Fruit fly (Drosophila melanogaster) whole organism, embryonic: ENCODE results near the gene loqs.

Experiments
- Adf1 ChIP-seq: fragments of 200-800 bp; sonication (Bioruptor generic); IDR thresholded peaks from 2 replicates; pipeline ENCODE4 v1.3.6; 2022; ENCODE audit warnings: missing biosample characterization, missing genetic modification characterization
- Bdp1 ChIP-seq: fragments of 200-800 bp; sonication (Bioruptor generic); optimal IDR thresholded peaks from 3 replicates; lab custom pipeline; 2016; ENCODE audit warnings: missing biosample characterization, missing genetic modification characterization
- BtbVII ChIP-seq: fragments of 200-800 bp; sonication (Bioruptor generic); optimal IDR thresholded peaks from 3 replicates; lab custom pipeline; 2017; ENCODE audit warnings: missing biosample characterization, mild to moderate bottlenecking, missing genetic modification characterization
- CG10267 ChIP-seq: fragments of 200-800 bp; sonication (Bioruptor generic); optimal IDR thresholded peaks from 2 replicates; lab custom pipeline; 2018; ENCODE audit warnings: missing biosample characterization, mild to moderate bottlenecking, missing genetic modification characterization, moderate library complexity
- CG11247 ChIP-seq: fragments of 200-800 bp; sonication (Bioruptor generic); IDR thresholded peaks from 2 replicates; pipeline ENCODE4 v1.3.6; 2022; ENCODE audit warnings: missing biosample characterization, missing genetic modification characterization
- CG12942 ChIP-seq: fragments of 200-800 bp; sonication (Bioruptor generic); optimal IDR thresholded peaks from 3 replicates; lab custom pipeline; 2016; ENCODE audit warnings: missing biosample characterization, missing genetic modification characterization
- CG17186 ChIP-seq: fragments of 200-800 bp; sonication (Bioruptor generic); optimal IDR thresholded peaks from 3 replicates; lab custom pipeline; 2017; ENCODE audit warnings: missing biosample characterization, missing genetic modification reagents, missing genetic modification characterization
- CG17361 ChIP-seq: fragments of 200-800 bp; sonication (Bioruptor generic); IDR thresholded peaks from 3 replicates; pipeline ENCODE4 v1.3.6; 2022; ENCODE audit warnings: missing biosample characterization, missing genetic modification characterization
- CG17802 ChIP-seq: fragments of 200-800 bp; sonication (Bioruptor generic); optimal IDR thresholded peaks from 2 replicates; lab custom pipeline; 2018; ENCODE audit warnings: missing biosample characterization, mild to moderate bottlenecking, missing genetic modification characterization, moderate library complexity
- CG2712 ChIP-seq: fragments of 200-800 bp; optimal IDR thresholded peaks from 3 replicates; lab custom pipeline; 2019; ENCODE audit warnings: missing biosample characterization, mild to moderate bottlenecking, missing genetic modification characterization, moderate library complexity
- CG31365 ChIP-seq: fragments of 200-800 bp; sonication (Bioruptor generic); optimal IDR thresholded peaks from 2 replicates; lab custom pipeline; 2018; ENCODE audit warnings: missing biosample characterization, mild to moderate bottlenecking, missing genetic modification characterization
- CG31388 ChIP-seq: fragments of 200-800 bp; sonication (Bioruptor generic); optimal IDR thresholded peaks from 2 replicates; lab custom pipeline; 2016; ENCODE audit warnings: missing biosample characterization, missing genetic modification characterization
- CG3163 ChIP-seq: fragments of 200-800 bp; sonication (Bioruptor generic); optimal IDR thresholded peaks from 3 replicates; lab custom pipeline; 2016; ENCODE audit warnings: missing biosample characterization, missing genetic modification characterization
- CG33557 ChIP-seq: fragments of 200-800 bp; sonication (Bioruptor generic); optimal IDR thresholded peaks from 2 replicates; lab custom pipeline; 2019; ENCODE audit warnings: missing biosample characterization, mild to moderate bottlenecking, missing genetic modification characterization, moderate library complexity
- CG3838 ChIP-seq: fragments of 200-800 bp; sonication (Bioruptor generic); optimal IDR thresholded peaks from 3 replicates; lab custom pipeline; 2016; ENCODE audit warnings: missing biosample characterization, missing genetic modification characterization
- CG6854 ChIP-seq: fragments of 200-800 bp; sonication (Bioruptor generic); optimal IDR thresholded peaks from 3 replicates; lab custom pipeline; 2017; ENCODE audit warnings: missing biosample characterization, mild to moderate bottlenecking, missing genetic modification characterization
- CG7745 ChIP-seq: fragments of 200-800 bp; sonication (Bioruptor generic); optimal IDR thresholded peaks from 2 replicates; lab custom pipeline; 2018; ENCODE audit warnings: missing biosample characterization, mild to moderate bottlenecking, missing genetic modification characterization, moderate library complexity
- CG9609 ChIP-seq: fragments of 200-800 bp; sonication (Bioruptor generic); optimal IDR thresholded peaks from 3 replicates; lab custom pipeline; 2016; ENCODE audit warnings: missing biosample characterization, missing genetic modification characterization
- CG9797 ChIP-seq: fragments of 200-800 bp; sonication (Bioruptor generic); optimal IDR thresholded peaks from 3 replicates; lab custom pipeline; 2018; ENCODE audit warnings: missing biosample characterization, mild to moderate bottlenecking, missing genetic modification characterization
- CG9817 ChIP-seq: fragments of 200-800 bp; sonication (Bioruptor generic); optimal IDR thresholded peaks from 2 replicates; lab custom pipeline; 2018; ENCODE audit warnings: missing biosample characterization, mild to moderate bottlenecking, missing genetic modification characterization, moderate library complexity
- CG9876 ChIP-seq: fragments of 200-800 bp; sonication (Bioruptor generic); optimal IDR thresholded peaks from 2 replicates; lab custom pipeline; 2016; ENCODE audit warnings: missing biosample characterization, missing genetic modification characterization
- CHES-1-like ChIP-seq: fragments of 200-800 bp; sonication (Bioruptor generic); optimal IDR thresholded peaks from 2 replicates; lab custom pipeline; 2016; ENCODE audit warnings: missing biosample characterization, missing genetic modification characterization
- D19A ChIP-seq: fragments of 200-800 bp; optimal IDR thresholded peaks from 3 replicates; lab custom pipeline; 2019; ENCODE audit warnings: missing biosample characterization, mild to moderate bottlenecking, missing genetic modification characterization, moderate library complexity
- Doc2 ChIP-seq: fragments of 200-800 bp; sonication (Bioruptor generic); IDR thresholded peaks from 2 replicates; pipeline ENCODE4 v1.3.6; 2022; ENCODE audit warnings: missing biosample characterization, missing genetic modification characterization
- Drgx ChIP-seq: fragments of 200-800 bp; sonication (Bioruptor generic); IDR thresholded peaks from 2 replicates; pipeline ENCODE4 v1.3.6; 2022; ENCODE audit warnings: missing biosample characterization, missing genetic modification characterization
- Elba2 ChIP-seq: fragments of 200-800 bp; sonication (Bioruptor generic); optimal IDR thresholded peaks from 3 replicates; lab custom pipeline; 2016; ENCODE audit warnings: missing biosample characterization, missing genetic modification characterization
- HmgD ChIP-seq: fragments of 200-800 bp; sonication (Bioruptor generic); optimal IDR thresholded peaks from 3 replicates; lab custom pipeline; 2016; ENCODE audit warnings: missing biosample characterization, missing genetic modification characterization
- Hr3 ChIP-seq: fragments of 200-800 bp; sonication (Bioruptor generic); optimal IDR thresholded peaks from 3 replicates; lab custom pipeline; 2016; ENCODE audit warnings: missing biosample characterization, missing genetic modification characterization
- Hr39 ChIP-seq: fragments of >200 bp; optimal IDR thresholded peaks from 2 replicates; lab custom pipeline; 2017
- Hr51 ChIP-seq, 2 experiments: fragments of 200-800 bp; sonication (Bioruptor generic); optimal IDR thresholded peaks; 2 replicates in 1 of 2; 3 replicates in 1 of 2; lab custom pipeline; 2016 to 2018; ENCODE audit warnings: missing biosample characterization in 2 of 2, missing genetic modification characterization in 2 of 2, mild to moderate bottlenecking in 1 of 2, moderate library complexity in 1 of 2
- Nf-YB ChIP-seq: fragments of 200-800 bp; sonication (Bioruptor generic); optimal IDR thresholded peaks from 3 replicates; lab custom pipeline; 2019; ENCODE audit warnings: missing biosample characterization, mild to moderate bottlenecking, missing genetic modification characterization, moderate library complexity
- Spps ChIP-seq: fragments of 200-800 bp; sonication (Bioruptor generic); optimal IDR thresholded peaks from 2 replicates; lab custom pipeline; 2018; ENCODE audit warnings: missing biosample characterization, mild to moderate bottlenecking, missing genetic modification characterization
- al ChIP-seq: fragments of 200-800 bp; sonication (Bioruptor generic); IDR thresholded peaks from 2 replicates; pipeline ENCODE4 v1.3.6; 2022; ENCODE audit warnings: missing biosample characterization, missing genetic modification characterization
- ara ChIP-seq: fragments of 200-800 bp; sonication (Bioruptor generic); IDR thresholded peaks from 2 replicates; pipeline ENCODE4 v1.3.6; 2022; ENCODE audit warnings: missing biosample characterization, missing genetic modification characterization
- br ChIP-seq: fragments of >200 bp; optimal IDR thresholded peaks from 2 replicates; lab custom pipeline; 2017
- btn ChIP-seq: fragments of 200-800 bp; sonication (Bioruptor generic); optimal IDR thresholded peaks from 2 replicates; lab custom pipeline; 2016; ENCODE audit warnings: missing biosample characterization, missing genetic modification characterization
- da ChIP-seq: fragments of 200-800 bp; sonication (Bioruptor generic); optimal IDR thresholded peaks from 2 replicates; lab custom pipeline; 2016; ENCODE audit warnings: missing biosample characterization, missing genetic modification characterization
- danr ChIP-seq: fragments of 200-800 bp; sonication (Bioruptor generic); IDR thresholded peaks from 2 replicates; pipeline ENCODE4 v1.3.6; 2022; ENCODE audit warnings: missing biosample characterization, missing genetic modification characterization
- dm ChIP-seq: fragments of 200-800 bp; sonication (Bioruptor generic); optimal IDR thresholded peaks from 3 replicates; lab custom pipeline; 2016; ENCODE audit warnings: missing biosample characterization, missing genetic modification characterization
- fd64A ChIP-seq: fragments of 200-800 bp; sonication (Bioruptor generic); optimal IDR thresholded peaks from 3 replicates; lab custom pipeline; 2018; ENCODE audit warnings: missing biosample characterization, mild to moderate bottlenecking, missing genetic modification characterization
- gcm2 ChIP-seq: fragments of 200-800 bp; sonication (Bioruptor generic); optimal IDR thresholded peaks from 2 replicates; lab custom pipeline; 2016; ENCODE audit warnings: missing biosample characterization, missing genetic modification characterization
- gem ChIP-seq: fragments of 200-800 bp; sonication (Bioruptor generic); optimal IDR thresholded peaks from 2 replicates; lab custom pipeline; 2019; ENCODE audit warnings: missing biosample characterization, mild to moderate bottlenecking, missing genetic modification characterization, moderate library complexity
- ind ChIP-seq: fragments of 200-800 bp; sonication (Bioruptor generic); optimal IDR thresholded peaks from 3 replicates; lab custom pipeline; 2016; ENCODE audit warnings: missing biosample characterization, missing genetic modification characterization
- kah ChIP-seq: fragments of 200-800 bp; sonication (Bioruptor generic); optimal IDR thresholded peaks from 2 replicates; lab custom pipeline; 2018; ENCODE audit warnings: missing biosample characterization, mild to moderate bottlenecking, missing genetic modification characterization
- klu ChIP-seq: fragments of 200-800 bp; sonication (Bioruptor generic); IDR thresholded peaks from 2 replicates; pipeline ENCODE4 v1.3.6; 2022; ENCODE audit warnings: missing biosample characterization, missing genetic modification characterization
- oc ChIP-seq: fragments of 200-800 bp; sonication (Bioruptor generic); optimal IDR thresholded peaks from 2 replicates; lab custom pipeline; 2018; ENCODE audit warnings: missing biosample characterization, mild to moderate bottlenecking, missing genetic modification characterization, moderate library complexity
- pan ChIP-seq, 4 experiments: fragments of >200 bp in 3 of 4; fragments of 200-800 bp in 1 of 4; sonication (Bioruptor generic) in 1 of 4; optimal IDR thresholded peaks in 3 of 4; IDR thresholded peaks in 1 of 4; 2 replicates each; pipeline versions ENCODE4 v1.3.6 to Lab custom; 2017 to 2022; ENCODE audit warnings: missing biosample characterization in 2 of 4, missing genetic modification characterization in 2 of 4, mixed read lengths in 1 of 4
- row ChIP-seq: fragments of 200-800 bp; sonication (Bioruptor generic); IDR thresholded peaks from 3 replicates; pipeline ENCODE4 v1.3.6; 2022; ENCODE audit warnings: missing biosample characterization, missing genetic modification characterization
- sd ChIP-seq: fragments of 200-800 bp; sonication (Bioruptor generic); optimal IDR thresholded peaks from 3 replicates; lab custom pipeline; 2018; ENCODE audit warnings: missing biosample characterization, mild to moderate bottlenecking, missing genetic modification characterization, moderate library complexity
- seq ChIP-seq: fragments of 200-800 bp; sonication (Bioruptor generic); IDR thresholded peaks from 2 replicates; pipeline ENCODE4 v1.3.6; 2022; ENCODE audit warnings: missing biosample characterization, missing genetic modification characterization
- sim ChIP-seq: fragments of 200-800 bp; sonication (Bioruptor generic); IDR thresholded peaks from 2 replicates; pipeline ENCODE4 v1.3.6; 2022; ENCODE audit warnings: missing biosample characterization, missing genetic modification characterization
- unpg ChIP-seq: fragments of 200-800 bp; sonication (Bioruptor generic); optimal IDR thresholded peaks from 3 replicates; lab custom pipeline; 2018; ENCODE audit warnings: missing biosample characterization, mild to moderate bottlenecking, missing genetic modification characterization, moderate library complexity

loqs gene

dm6 chr2L:13398614-13399161 lies 16.2 kb downstream of the loqs start, which contains the start of the genes CG10859 and CG7110 (continued):
- no peak for TF ChIP-seq pan (optimal IDR thresholded peaks at IDR 0.05; lab: Kevin White, UChicago)
- TF ChIP-seq pan (GFP tag; optimal IDR thresholded peaks at IDR 0.05 in 1 of 2, IDR thresholded peaks at IDR 0.05 in 1 of 2): peak in 1 of 2 experiments; percentile 10
- TF ChIP-seq gem (tag; lab: Kevin White, UChicago): peak; percentile 25
- TF ChIP-seq unpg: peak; percentile 59
- peak; percentile 66 for TF ChIP-seq Elba2 (GFP tag; lab: Kevin White, UChicago)
- TF ChIP-seq CG9797: peak; percentile 77
- TF ChIP-seq CG31365 (tag; lab: Kevin White, UChicago): no peak
- TF ChIP-seq da: no peak
- no peak for TF ChIP-seq CG3838 (GFP tag; lab: Kevin White, UChicago)
- peak; percentile 38; the same call in 2 of the 3 replicates for TF ChIP-seq CG17361 (GFP tag; lab: Robert Waterston, UW)
- TF ChIP-seq ind (GFP tag; lab: Kevin White, UChicago): no peak
- no peak for TF ChIP-seq Doc2 (GFP tag; lab: Robert Waterston, UW)
- TF ChIP-seq CG31388 (GFP tag; lab: Kevin White, UChicago): no peak
- TF ChIP-seq CG3163: no peak
- no peak for TF ChIP-seq sd (tag; lab: Kevin White, UChicago)
- peak; percentile 32 for TF ChIP-seq CG33557
- TF ChIP-seq al (GFP tag; lab: Robert Waterston, UW): no peak
- no peak for TF ChIP-seq CG7745
- no peak for TF ChIP-seq CG11247 (GFP tag; lab: Robert Waterston, UW)
- no peak for TF ChIP-seq HmgD (GFP tag; lab: Kevin White, UChicago)
- no peak for TF ChIP-seq ara (GFP tag; lab: Robert Waterston, UW)
- no peak for TF ChIP-seq CG17802 (tag; lab: Kevin White, UChicago)
- TF ChIP-seq kah (GFP tag; lab: Kevin White, UChicago): peak; percentile 89
- TF ChIP-seq CG6854 (GFP tag; lab: Kevin White, UChicago): no peak
- TF ChIP-seq CG10267 (tag; lab: Kevin White, UChicago): peak; percentile 60
- TF ChIP-seq CG12942: no peak
- peak; percentile 31 for TF ChIP-seq BtbVII (GFP tag; lab: Kevin White, UChicago)
- TF ChIP-seq Hr39: no peak
- TF ChIP-seq btn (GFP tag; lab: Kevin White, UChicago): no peak
- TF ChIP-seq CG9609 (GFP tag; lab: Kevin White, UChicago): no peak
- no peak for TF ChIP-seq CG9876 (GFP tag; lab: Kevin White, UChicago)
- no peak for TF ChIP-seq sim (GFP tag; lab: Robert Waterston, UW)
- no peak for TF ChIP-seq oc (tag; lab: Kevin White, UChicago)
- TF ChIP-seq CHES-1-like (GFP tag; lab: Kevin White, UChicago): no peak
- no peak for TF ChIP-seq Adf1 (GFP tag; lab: Robert Waterston, UW)
- TF ChIP-seq CG17186: peak; percentile 99
- no peak for TF ChIP-seq Hr3
- peak; percentile 24 for TF ChIP-seq CG9817
- TF ChIP-seq dm (GFP tag; lab: Kevin White, UChicago): peak; percentile 60
- TF ChIP-seq row (GFP tag; lab: Robert Waterston, UW): 0 out of 3 replicates have a peak, but pooled peaks have one; percentile 16
- TF ChIP-seq Bdp1 (GFP tag; lab: Kevin White, UChicago): no peak
- peak; percentile 10 for TF ChIP-seq Nf-YB
- peak; percentile 52 for TF ChIP-seq CG2712 (tag; lab: Kevin White, UChicago)
- TF ChIP-seq br (lab: Kevin White, UChicago): no peak
- no peak for TF ChIP-seq gcm2 (GFP tag; lab: Kevin White, UChicago)
- no peak for TF ChIP-seq Drgx
- TF ChIP-seq Hr51 (GFP tag; optimal IDR thresholded peaks at IDR 0.05; lab: Kevin White, UChicago): peak in 1 of 2 experiments; percentile 46
- TF ChIP-seq fd64A (GFP tag; lab: Kevin White, UChicago): no peak
- TF ChIP-seq D19A (tag; lab: Kevin White, UChicago): no peak
- no peak for TF ChIP-seq klu (GFP tag; lab: Robert Waterston, UW)
- no peak for TF ChIP-seq seq (GFP tag; lab: Robert Waterston, UW)
- no peak for TF ChIP-seq Spps (tag; lab: Kevin White, UChicago)
- no peak for TF ChIP-seq danr (GFP tag; lab: Robert Waterston, UW)
